Fruit fly (Drosophila melanogaster) whole organism: Measurements from ENCODE around the gene CG31106.

Source experiments
- CG8478 ChIP-seq: fragments of >200 bp; optimal IDR thresholded peaks from 2 replicates; lab custom pipeline; 2018; ENCODE audit warnings: inconsistent platforms
- Dll ChIP-seq: fragments of >200 bp; optimal IDR thresholded peaks from 2 replicates; lab custom pipeline; 2017
- EcR ChIP-seq, 2 experiments: fragments of >200 bp; optimal IDR thresholded peaks; 2 replicates each; lab custom pipeline; 2017; ENCODE audit warnings: missing biosample characterization in 2 of 2, missing genetic modification characterization in 2 of 2, missing genetic modification reagents in 2 of 2
- pan ChIP-seq: fragments of >200 bp; optimal IDR thresholded peaks from 2 replicates; lab custom pipeline; 2017
- psq ChIP-seq: fragments of >200 bp; optimal IDR thresholded peaks from 2 replicates; lab custom pipeline; 2017
- usp ChIP-seq: fragments of >200 bp; optimal IDR thresholded peaks from 2 replicates; lab custom pipeline; 2017; ENCODE audit warnings: missing biosample characterization, missing genetic modification characterization, mixed read lengths

Gene CG31106

DNA sequence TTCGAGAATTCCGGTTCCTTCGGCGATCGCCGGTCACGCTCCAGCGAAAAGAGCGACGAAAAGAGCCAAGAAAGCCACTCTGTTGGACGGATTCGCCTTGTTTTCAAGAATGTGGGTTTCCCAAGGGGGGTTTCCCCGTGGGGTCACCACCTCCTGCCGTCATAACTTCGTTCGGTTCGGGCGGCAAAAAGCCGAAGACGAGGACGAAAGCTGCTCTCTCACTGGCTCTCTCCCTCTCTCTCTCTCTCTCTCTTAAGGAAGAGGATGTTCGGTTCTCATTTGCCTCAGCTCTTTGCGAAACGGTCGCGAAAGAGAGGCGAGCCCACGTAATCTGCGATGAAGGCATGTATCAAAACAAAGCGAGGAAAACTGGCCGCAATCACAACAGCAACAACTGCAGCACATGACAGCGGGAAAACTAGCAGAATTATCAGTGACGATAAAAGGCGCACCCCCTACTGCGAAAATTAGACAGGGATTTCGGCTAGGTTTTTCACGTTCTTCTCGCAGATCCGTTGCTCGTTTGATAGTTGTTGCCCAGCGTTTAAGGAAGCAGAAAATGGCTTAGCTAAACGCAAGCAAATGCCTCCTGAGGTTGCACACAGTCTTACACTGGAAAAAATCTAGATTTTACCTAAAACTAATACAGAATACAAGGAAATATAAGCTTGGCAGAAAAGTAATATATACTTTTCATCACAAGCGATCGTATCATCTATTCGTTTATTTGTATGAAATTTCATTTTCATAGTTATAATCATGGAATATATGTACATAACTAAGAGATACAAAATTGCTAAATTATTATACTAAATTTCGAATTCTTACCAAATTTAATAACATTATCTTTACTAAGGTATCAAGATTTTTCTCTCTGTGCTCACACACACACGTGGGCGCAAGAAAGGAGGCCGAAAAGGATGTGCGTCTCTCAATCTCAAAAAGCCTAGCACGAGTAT, 32.3 kb upstream of the CG31106 start, which contains the start of gene dan:
TSS of gene dan (plus strand) at position 900 of the 959 bp plus-strand sequence.
- TF ChIP-seq pan (lab: Kevin White, UChicago) = no peak
- no peak for TF ChIP-seq CG8478 (lab: Kevin White, UChicago)
- TF ChIP-seq EcR (GFP tag; optimal IDR thresholded peaks at IDR 0.05; lab: Kevin White, UChicago) = no peak
- TF ChIP-seq usp = no peak

DNA sequence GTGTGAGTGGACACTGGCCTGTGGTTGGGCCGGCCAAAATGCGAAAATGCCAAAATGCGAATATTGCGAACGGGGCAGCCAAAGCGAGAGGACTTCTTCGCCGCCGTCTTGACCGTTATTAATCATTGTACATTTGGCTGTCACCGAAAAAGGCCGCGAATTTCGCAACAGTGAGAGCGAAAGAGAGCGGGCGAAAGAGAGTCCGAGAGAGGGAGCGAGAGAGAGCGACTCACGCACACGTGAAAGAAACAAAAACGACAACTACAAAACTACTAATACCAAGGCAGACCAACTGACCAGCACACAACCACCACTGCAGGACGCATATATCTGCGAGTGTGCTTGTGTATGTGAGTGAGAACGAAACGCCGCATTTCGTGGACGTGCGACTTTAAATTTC, 31.6 kb upstream of the CG31106 start:
- TF ChIP-seq pan (lab: Kevin White, UChicago) (no peak), usp (no peak), Dll (lab: Kevin White, UChicago) (no peak), CG8478 (lab: Kevin White, UChicago) (peak; percentile 43), psq (lab: Kevin White, UChicago) (no peak), EcR (GFP tag; optimal IDR thresholded peaks at IDR 0.05; lab: Kevin White, UChicago) (no peak)

- TF ChIP-seq CG8478 (lab: Kevin White, UChicago) (no peak), usp (no peak), pan (lab: Kevin White, UChicago) (no peak), Dll (lab: Kevin White, UChicago) (no peak)
Measured at dm6 chr3R:25188990-25189389, 27.1 kb upstream of the CG31106 start.

- TF ChIP-seq Dll (lab: Kevin White, UChicago) (no peak), CG8478 (lab: Kevin White, UChicago) (no peak), EcR (GFP tag; optimal IDR thresholded peaks at IDR 0.05; lab: Kevin White, UChicago) (no peak), usp (no peak), pan (lab: Kevin White, UChicago) (no peak), psq (lab: Kevin White, UChicago) (no peak)
Measured at dm6 chr3R:25193726-25194204, 22.3 kb upstream of the CG31106 start, which contains the start of gene lobo. TSS of gene lobo (minus strand) at chr3R:25193776.

dm6 chr3R:25194723-25195577, 21.1 kb upstream of the CG31106 start, which contains the start of gene CG13653:
TSS of gene CG13653 (plus strand) at chr3R:25195527.
- TF ChIP-seq CG8478 (lab: Kevin White, UChicago) = no peak
- TF ChIP-seq EcR (GFP tag; optimal IDR thresholded peaks at IDR 0.05; lab: Kevin White, UChicago) = no peak
- TF ChIP-seq Dll (lab: Kevin White, UChicago) = no peak
- no peak for TF ChIP-seq usp
- no peak for TF ChIP-seq pan (lab: Kevin White, UChicago)
- no peak for TF ChIP-seq psq (lab: Kevin White, UChicago)

DNA sequence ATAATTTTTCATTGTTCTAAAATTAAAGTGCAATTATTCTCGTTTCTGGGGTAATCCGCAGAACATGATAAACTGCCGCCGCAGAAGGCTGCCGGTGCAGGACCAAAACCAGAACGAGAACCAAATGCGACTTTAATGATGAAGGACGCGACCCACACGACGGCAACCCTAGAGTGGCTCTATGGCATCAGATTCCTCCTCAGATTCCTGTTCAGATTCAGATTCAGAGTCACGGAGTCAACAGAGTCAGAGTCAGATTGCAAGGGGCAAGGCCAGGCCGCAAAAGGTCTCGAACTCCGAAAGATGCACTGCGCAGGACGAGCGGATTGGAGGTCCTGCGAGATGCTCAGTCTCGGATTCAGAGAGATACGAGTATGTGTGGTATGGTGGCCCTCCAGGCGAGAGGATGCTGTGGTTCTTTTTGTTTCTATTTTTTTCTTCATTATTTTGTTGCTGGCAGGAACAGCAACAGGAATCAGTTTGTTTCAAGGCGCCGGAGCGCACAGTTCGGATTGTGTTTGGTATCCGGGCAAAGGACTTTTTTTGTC, 16.7 kb upstream of the CG31106 start, which contains the start of gene CG13654:
TSS of gene CG13654 (plus strand) at position 498 of the 548 bp plus-strand sequence.
- TF ChIP-seq CG8478 (lab: Kevin White, UChicago) (no peak), pan (lab: Kevin White, UChicago) (no peak), usp (no peak), EcR (GFP tag; optimal IDR thresholded peaks at IDR 0.05; lab: Kevin White, UChicago) (no peak)

DNA sequence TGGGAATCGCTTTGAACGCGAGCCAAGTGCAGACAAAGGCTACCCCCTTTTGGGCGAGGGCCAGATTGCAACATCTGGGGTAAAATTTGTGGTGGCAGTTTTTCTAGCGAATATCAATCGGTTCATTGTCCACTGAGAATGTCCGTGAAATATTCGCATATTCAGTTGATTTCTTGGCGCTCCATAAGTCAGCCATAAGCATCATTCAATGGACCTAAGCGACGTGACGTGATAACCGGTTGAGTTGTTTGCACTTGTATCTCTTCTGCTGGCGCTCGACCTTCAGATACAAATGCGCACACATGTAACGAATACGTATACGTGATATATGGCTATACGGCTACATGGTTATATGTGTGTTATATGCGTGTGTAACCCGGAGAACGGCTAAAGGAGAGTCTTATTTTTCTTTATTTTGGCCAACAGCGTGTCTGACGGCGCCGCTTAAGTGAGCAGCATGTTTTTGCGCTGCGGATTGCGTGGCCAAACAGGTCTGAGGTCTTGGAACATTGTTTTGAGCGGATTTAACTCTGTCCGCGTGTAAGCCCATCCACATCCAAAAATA, 10.6 kb upstream of the CG31106 start:
- no peak for TF ChIP-seq Dll (lab: Kevin White, UChicago)
- TF ChIP-seq psq (lab: Kevin White, UChicago) = no peak
- TF ChIP-seq EcR (GFP tag; optimal IDR thresholded peaks at IDR 0.05; lab: Kevin White, UChicago) = peak in 1 of 2 experiments; percentile 52

dm6 chr3R:25207405-25208003, 8.6 kb upstream of the CG31106 start:
- TF ChIP-seq usp = no peak
- TF ChIP-seq CG8478 (lab: Kevin White, UChicago) = no peak
- TF ChIP-seq EcR (GFP tag; optimal IDR thresholded peaks at IDR 0.05; lab: Kevin White, UChicago) = no peak
- no peak for TF ChIP-seq pan (lab: Kevin White, UChicago)
- TF ChIP-seq Dll (lab: Kevin White, UChicago) = no peak
- TF ChIP-seq psq (lab: Kevin White, UChicago) = no peak

DNA sequence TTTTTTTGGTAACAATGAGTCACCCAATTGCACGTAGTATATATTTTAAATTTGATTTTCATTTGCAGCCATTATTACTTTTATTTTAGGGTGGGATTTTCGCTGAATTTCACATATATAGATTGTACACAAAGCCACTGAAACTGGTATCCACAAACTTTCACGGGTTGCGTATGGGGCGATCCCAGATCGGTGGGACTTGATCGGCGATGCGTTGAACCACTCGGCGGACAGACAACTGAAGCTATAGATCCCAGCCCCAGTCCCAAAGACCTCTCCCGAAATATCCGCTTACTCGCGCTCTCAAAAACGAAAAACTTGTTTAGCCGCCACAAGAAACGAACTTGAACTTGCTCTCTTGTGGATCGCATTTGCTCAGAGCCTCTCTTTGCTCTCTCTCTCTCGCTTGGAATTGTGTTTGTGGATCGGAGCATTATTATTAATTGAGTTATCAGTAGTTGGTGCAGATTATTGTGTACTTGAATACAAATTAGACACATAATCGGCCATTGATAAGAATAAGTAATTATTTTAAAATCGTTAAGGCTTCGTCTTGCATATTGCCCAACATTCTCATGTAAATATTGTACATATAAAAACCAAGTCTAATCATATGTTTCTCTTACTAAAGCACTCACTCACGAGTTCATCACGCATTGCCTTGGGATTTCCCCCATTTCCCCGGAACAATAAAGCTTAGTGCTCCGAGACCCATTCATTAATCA, 7.9 kb upstream of the CG31106 start, which contains the start of gene Cad96Ca:
TSS of gene Cad96Ca (minus strand) at position 242 of the 725 bp plus-strand sequence.
- TF ChIP-seq usp (no peak), CG8478 (lab: Kevin White, UChicago) (no peak), pan (lab: Kevin White, UChicago) (no peak), psq (lab: Kevin White, UChicago) (no peak), EcR (GFP tag; optimal IDR thresholded peaks at IDR 0.05; lab: Kevin White, UChicago) (no peak), Dll (lab: Kevin White, UChicago) (no peak)

dm6 chr3R:25208767-25209075, 7.4 kb upstream of the CG31106 start:
- no peak for TF ChIP-seq CG8478 (lab: Kevin White, UChicago)
- no peak for TF ChIP-seq psq (lab: Kevin White, UChicago)
- no peak for TF ChIP-seq Dll (lab: Kevin White, UChicago)
- no peak for TF ChIP-seq EcR (GFP tag; optimal IDR thresholded peaks at IDR 0.05; lab: Kevin White, UChicago)
- TF ChIP-seq pan (lab: Kevin White, UChicago) = no peak
- no peak for TF ChIP-seq usp
